Fruit fly (Drosophila melanogaster) whole organism, embryonic: ENCODE measurements around the gene lectin-33A.

Experiments
- Bteb2 ChIP-seq: fragments of 200-800 bp; sonication (Bioruptor generic); optimal IDR thresholded peaks from 2 replicates; lab custom pipeline; 2016; ENCODE audit warnings: missing biosample characterization, missing genetic modification characterization
- CG12299 ChIP-seq: fragments of 200-800 bp; sonication (Bioruptor generic); optimal IDR thresholded peaks from 2 replicates; lab custom pipeline; 2018; ENCODE audit warnings: missing biosample characterization, mild to moderate bottlenecking, missing genetic modification characterization
- CG16863 ChIP-seq: fragments of 200-800 bp; sonication (Bioruptor generic); optimal IDR thresholded peaks from 3 replicates; lab custom pipeline; 2016; ENCODE audit warnings: missing biosample characterization, missing genetic modification characterization
- CG17568 ChIP-seq: fragments of 200-800 bp; sonication (Bioruptor generic); optimal IDR thresholded peaks from 2 replicates; lab custom pipeline; 2018; ENCODE audit warnings: missing biosample characterization, mild to moderate bottlenecking, missing genetic modification characterization, moderate library complexity
- CG17829 ChIP-seq: fragments of 200-800 bp; optimal IDR thresholded peaks from 2 replicates; lab custom pipeline; 2019; ENCODE audit warnings: missing biosample characterization, mild to moderate bottlenecking, missing genetic modification characterization, moderate library complexity
- Doc3 ChIP-seq: fragments of 200-800 bp; sonication (Bioruptor generic); IDR thresholded peaks from 3 replicates; pipeline ENCODE4 v1.3.6; 2022; ENCODE audit warnings: missing biosample characterization, missing genetic modification characterization; ENCODE audit not compliant: partially characterized antibody
- MBD-R2 ChIP-seq: fragments of 200-800 bp; sonication (Bioruptor generic); IDR thresholded peaks from 2 replicates; pipeline ENCODE4 v1.3.6; 2022; ENCODE audit warnings: missing biosample characterization, missing genetic modification characterization
- Six4 ChIP-seq: fragments of 200-800 bp; sonication (Bioruptor generic); optimal IDR thresholded peaks from 2 replicates; lab custom pipeline; 2016; ENCODE audit warnings: missing biosample characterization, missing genetic modification characterization
- emc ChIP-seq: fragments of 200-800 bp; sonication (Bioruptor generic); optimal IDR thresholded peaks from 2 replicates; lab custom pipeline; 2016; ENCODE audit warnings: missing biosample characterization, missing genetic modification characterization
- fd96Cb ChIP-seq: fragments of 200-800 bp; sonication (Bioruptor generic); optimal IDR thresholded peaks from 2 replicates; lab custom pipeline; 2018; ENCODE audit warnings: missing biosample characterization, mild to moderate bottlenecking, missing genetic modification characterization, moderate library complexity
- rib ChIP-seq: fragments of 200-800 bp; sonication (Bioruptor generic); IDR thresholded peaks from 2 replicates; pipeline ENCODE4 v1.3.6; 2022; ENCODE audit warnings: missing biosample characterization, missing genetic modification characterization
- scrt ChIP-seq: fragments of 200-800 bp; sonication (Bioruptor generic); optimal IDR thresholded peaks from 2 replicates; lab custom pipeline; 2018; ENCODE audit warnings: missing biosample characterization, mild to moderate bottlenecking, missing genetic modification characterization, moderate library complexity
- yki ChIP-seq: fragments of >200 bp; optimal IDR thresholded peaks from 3 replicates; lab custom pipeline; 2018

- no peak for TF ChIP-seq rib (GFP tag; lab: Robert Waterston, UW)
- no peak for TF ChIP-seq CG16863 (GFP tag; lab: Kevin White, UChicago)
- no peak for TF ChIP-seq CG12299
- TF ChIP-seq CG17829 (tag; lab: Kevin White, UChicago): no peak
- no peak for TF ChIP-seq Doc3 (GFP tag; lab: Robert Waterston, UW)
- TF ChIP-seq scrt (GFP tag; lab: Kevin White, UChicago): no peak
- TF ChIP-seq Six4 (GFP tag; lab: Kevin White, UChicago): no peak
- no peak for TF ChIP-seq MBD-R2 (GFP tag; lab: Robert Waterston, UW)
- TF ChIP-seq fd96Cb: no peak
- TF ChIP-seq Bteb2 (GFP tag; lab: Kevin White, UChicago): no peak
- TF ChIP-seq CG17568: no peak
- TF ChIP-seq emc (GFP tag; lab: Kevin White, UChicago): no peak
- no peak for TF ChIP-seq yki (lab: Kevin White, UChicago)
Measured at dm6 chr2L:11001376-11002122, at the start of gene lectin-33A, which contains the start of gene aub.
